Worm (Caenorhabditis elegans): ENCODE measurements around the gene orc-3.

DNA sequence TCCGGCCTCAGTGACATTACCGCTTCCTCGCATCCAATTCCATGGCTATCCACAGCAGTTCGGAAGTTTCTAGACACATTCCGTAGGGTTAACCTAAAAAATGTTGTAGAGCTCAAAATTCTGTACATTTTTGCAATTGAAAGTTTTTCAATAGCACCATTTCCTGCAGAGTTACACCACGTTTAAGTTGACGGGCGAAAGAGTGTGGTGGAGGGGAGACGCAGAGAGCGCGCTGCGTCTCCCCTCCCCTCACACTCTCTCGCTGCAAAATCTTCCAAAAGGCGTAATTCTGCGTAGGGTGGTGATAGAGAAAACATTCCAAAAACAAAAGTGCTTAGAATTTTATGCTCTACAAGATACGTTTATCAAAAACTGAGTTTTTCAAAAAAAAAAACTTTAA lies 40.4 kb downstream of the orc-3 start:
- TF ChIP-seq aly-2 (tag; optimal IDR thresholded peaks at IDR 0.05) (no peak), alr-1 (tag; optimal IDR thresholded peaks at IDR 0.05) (no peak), ama-1 (optimal IDR thresholded peaks at IDR 0.05) (no peak), unc-62 (GFP tag; optimal IDR thresholded peaks at IDR 0.05) (no peak), nhr-25 (tag; optimal IDR thresholded peaks at IDR 0.05) (no peak), blmp-1 (tag; optimal IDR thresholded peaks at IDR 0.05; ENCODE audit: insufficient read depth) (no peak)
